Fruit fly (Drosophila melanogaster) whole organism, embryonic: ENCODE results near the gene CG5377.
A peak's percentile ranks its signal among the peaks of the same experiment; 100 is the strongest.

Experiments used
- C15 ChIP-seq: fragments of 200-800 bp; sonication (Bioruptor generic); IDR thresholded peaks from 3 replicates; pipeline ENCODE4 v1.3.6; 2022; ENCODE audit warnings: missing biosample characterization, missing genetic modification characterization
- CG10543 ChIP-seq: fragments of 200-800 bp; sonication (Bioruptor generic); optimal IDR thresholded peaks from 3 replicates; lab custom pipeline; 2017; ENCODE audit warnings: missing biosample characterization, mild to moderate bottlenecking, missing genetic modification characterization, moderate library complexity
- CG11560 ChIP-seq: fragments of 200-800 bp; sonication (Bioruptor generic); IDR thresholded peaks from 3 replicates; pipeline ENCODE4 v1.3.6; 2022; ENCODE audit warnings: missing biosample characterization, missing genetic modification characterization
- CG11723 ChIP-seq: fragments of 200-800 bp; sonication (Bioruptor generic); optimal IDR thresholded peaks from 2 replicates; lab custom pipeline; 2017; ENCODE audit warnings: missing biosample characterization, mild to moderate bottlenecking, missing genetic modification characterization
- CG12744 ChIP-seq: fragments of 200-800 bp; sonication (Bioruptor generic); optimal IDR thresholded peaks from 2 replicates; lab custom pipeline; 2016; ENCODE audit warnings: missing biosample characterization, missing genetic modification characterization
- CG14014 ChIP-seq: fragments of 200-800 bp; sonication (Bioruptor generic); IDR thresholded peaks from 2 replicates; pipeline ENCODE4 v1.3.6; 2022; ENCODE audit warnings: missing biosample characterization, missing genetic modification characterization
- CG14860 ChIP-seq: fragments of 200-800 bp; sonication (Bioruptor generic); IDR thresholded peaks from 3 replicates; pipeline ENCODE4 v1.3.6; 2022; ENCODE audit warnings: missing biosample characterization, missing genetic modification characterization; ENCODE audit not compliant: partially characterized antibody
- CG15696 ChIP-seq: fragments of 200-800 bp; sonication (Bioruptor generic); optimal IDR thresholded peaks from 2 replicates; lab custom pipeline; 2019; ENCODE audit warnings: missing biosample characterization, mild to moderate bottlenecking, missing genetic modification characterization, moderate library complexity
- CG16779 ChIP-seq: fragments of 200-800 bp; sonication (Bioruptor generic); IDR thresholded peaks from 2 replicates; pipeline ENCODE4 v1.3.6; 2022; ENCODE audit warnings: missing biosample characterization, missing genetic modification characterization
- CG16815 ChIP-seq: fragments of 200-800 bp; sonication (Bioruptor generic); optimal IDR thresholded peaks from 3 replicates; lab custom pipeline; 2017; ENCODE audit warnings: missing biosample characterization, mild to moderate bottlenecking, missing genetic modification characterization
- CG17359 ChIP-seq: fragments of 200-800 bp; sonication (Bioruptor generic); optimal IDR thresholded peaks from 3 replicates; lab custom pipeline; 2018; ENCODE audit warnings: missing biosample characterization, mild to moderate bottlenecking, missing genetic modification characterization, moderate library complexity
- CG18599 ChIP-seq: fragments of 200-800 bp; sonication (Bioruptor generic); optimal IDR thresholded peaks from 3 replicates; lab custom pipeline; 2017; ENCODE audit warnings: missing biosample characterization, missing genetic modification characterization, mild to moderate bottlenecking, moderate library complexity, missing genetic modification reagents
- CG2120 ChIP-seq: fragments of 200-800 bp; sonication (Bioruptor generic); optimal IDR thresholded peaks from 3 replicates; lab custom pipeline; 2016; ENCODE audit warnings: missing biosample characterization, missing genetic modification characterization
- CG3407 ChIP-seq: fragments of 200-800 bp; sonication (Bioruptor generic); optimal IDR thresholded peaks from 2 replicates; lab custom pipeline; 2018; ENCODE audit warnings: missing biosample characterization, mild to moderate bottlenecking, missing genetic modification characterization
- CG34422 ChIP-seq: fragments of 200-800 bp; sonication (Bioruptor generic); IDR thresholded peaks from 3 replicates; pipeline ENCODE4 v1.3.6; 2022; ENCODE audit warnings: missing biosample characterization, missing genetic modification characterization
- CG42726 ChIP-seq: fragments of 200-800 bp; sonication (Bioruptor generic); IDR thresholded peaks from 2 replicates; pipeline ENCODE4 v1.3.6; 2022; ENCODE audit warnings: missing biosample characterization, missing genetic modification characterization; ENCODE audit not compliant: partially characterized antibody
- CG4404 ChIP-seq: fragments of 200-800 bp; sonication (Bioruptor generic); IDR thresholded peaks from 2 replicates; pipeline ENCODE4 v1.3.6; 2022; ENCODE audit warnings: missing biosample characterization, missing genetic modification characterization
- CG7987 ChIP-seq: fragments of 200-800 bp; sonication (Bioruptor generic); optimal IDR thresholded peaks from 2 replicates; lab custom pipeline; 2018; ENCODE audit warnings: missing biosample characterization, mild to moderate bottlenecking, missing genetic modification characterization, moderate library complexity
- CG8281 ChIP-seq: fragments of 200-800 bp; sonication (Bioruptor generic); optimal IDR thresholded peaks from 2 replicates; lab custom pipeline; 2018; ENCODE audit warnings: missing biosample characterization, mild to moderate bottlenecking, missing genetic modification characterization, moderate library complexity
- CG9797 ChIP-seq: fragments of 200-800 bp; sonication (Bioruptor generic); optimal IDR thresholded peaks from 3 replicates; lab custom pipeline; 2018; ENCODE audit warnings: missing biosample characterization, mild to moderate bottlenecking, missing genetic modification characterization
- CG9876 ChIP-seq: fragments of 200-800 bp; sonication (Bioruptor generic); optimal IDR thresholded peaks from 2 replicates; lab custom pipeline; 2016; ENCODE audit warnings: missing biosample characterization, missing genetic modification characterization
- GATAe ChIP-seq: fragments of 200-800 bp; sonication (Bioruptor generic); conservative IDR thresholded peaks from 2 replicates; pipeline ENCODE4 v1.3.6; 2022; ENCODE audit warnings: missing biosample characterization, missing genetic modification characterization
- HLH4C ChIP-seq: fragments of 200-800 bp; sonication (Bioruptor generic); IDR thresholded peaks from 3 replicates; pipeline ENCODE4 v1.3.6; 2022; ENCODE audit warnings: missing biosample characterization, missing genetic modification characterization; ENCODE audit not compliant: partially characterized antibody
- Mad ChIP-seq: fragments of 200-800 bp; sonication (Bioruptor generic); optimal IDR thresholded peaks from 2 replicates; lab custom pipeline; 2016; ENCODE audit warnings: missing biosample characterization, missing genetic modification characterization
- Myb ChIP-seq: fragments of 200-800 bp; sonication (Bioruptor generic); optimal IDR thresholded peaks from 2 replicates; lab custom pipeline; 2016; ENCODE audit warnings: missing biosample characterization, missing genetic modification characterization
- NK7.1 ChIP-seq: fragments of 200-800 bp; sonication (Bioruptor generic); optimal IDR thresholded peaks from 3 replicates; lab custom pipeline; 2016; ENCODE audit warnings: missing biosample characterization, missing genetic modification characterization
- TFAM ChIP-seq: fragments of 200-800 bp; sonication (Bioruptor generic); optimal IDR thresholded peaks from 2 replicates; lab custom pipeline; 2017; ENCODE audit warnings: missing biosample characterization, missing genetic modification characterization, inconsistent platforms
- Tbp ChIP-seq: fragments of >200 bp; optimal IDR thresholded peaks from 2 replicates; lab custom pipeline; 2018; ENCODE audit warnings: missing biosample characterization, missing genetic modification characterization
- bcd ChIP-seq: fragments of 200-800 bp; sonication (Bioruptor generic); optimal IDR thresholded peaks from 2 replicates; lab custom pipeline; 2017; ENCODE audit warnings: missing biosample characterization, mild to moderate bottlenecking, missing genetic modification characterization
- bowl ChIP-seq: fragments of 200-800 bp; sonication (Bioruptor generic); IDR thresholded peaks from 2 replicates; pipeline ENCODE4 v1.3.6; 2022; ENCODE audit warnings: missing biosample characterization, missing genetic modification characterization
- ems ChIP-seq: fragments of 200-800 bp; sonication (Bioruptor generic); optimal IDR thresholded peaks from 3 replicates; lab custom pipeline; 2016; ENCODE audit warnings: missing biosample characterization, missing genetic modification characterization
- en ChIP-seq: fragments of 200-800 bp; sonication (Bioruptor generic); optimal IDR thresholded peaks from 2 replicates; lab custom pipeline; 2016; ENCODE audit warnings: missing biosample characterization, missing genetic modification characterization
- esg ChIP-seq: fragments of 200-800 bp; sonication (Bioruptor generic); conservative IDR thresholded peaks from 2 replicates; pipeline ENCODE4 v1.3.6; 2022; ENCODE audit warnings: missing biosample characterization, missing genetic modification characterization
- gfzf ChIP-seq: fragments of 200-800 bp; sonication (Bioruptor generic); optimal IDR thresholded peaks from 2 replicates; lab custom pipeline; 2016; ENCODE audit warnings: missing biosample characterization, mild to moderate bottlenecking, missing genetic modification characterization, moderate library complexity
- gsb-n ChIP-seq: fragments of 200-800 bp; sonication (Bioruptor generic); optimal IDR thresholded peaks from 3 replicates; lab custom pipeline; 2018; ENCODE audit warnings: missing biosample characterization, mild to moderate bottlenecking, missing genetic modification characterization
- h ChIP-seq: fragments of >200 bp; optimal IDR thresholded peaks from 2 replicates; lab custom pipeline; 2017
- insv ChIP-seq, 2 experiments: fragments of 200-800 bp; sonication (Bioruptor generic); optimal IDR thresholded peaks; 3 replicates each; lab custom pipeline; 2016 to 2018; ENCODE audit warnings: missing biosample characterization in 2 of 2, missing genetic modification characterization in 2 of 2
- lmd ChIP-seq: fragments of 200-800 bp; sonication (Bioruptor generic); IDR thresholded peaks from 2 replicates; pipeline ENCODE4 v1.3.6; 2022; ENCODE audit warnings: missing biosample characterization, missing genetic modification characterization
- nau ChIP-seq: fragments of 200-800 bp; sonication (Bioruptor generic); optimal IDR thresholded peaks from 3 replicates; lab custom pipeline; 2017; ENCODE audit warnings: missing biosample characterization, mild to moderate bottlenecking, missing genetic modification characterization, missing genetic modification reagents
- nerfin-1 ChIP-seq: fragments of 200-800 bp; sonication (Bioruptor generic); optimal IDR thresholded peaks from 3 replicates; lab custom pipeline; 2019; ENCODE audit warnings: missing biosample characterization, mild to moderate bottlenecking, missing genetic modification characterization, moderate library complexity
- pnt ChIP-seq: fragments of 200-800 bp; sonication (Bioruptor generic); optimal IDR thresholded peaks from 3 replicates; lab custom pipeline; 2016; ENCODE audit warnings: missing biosample characterization, missing genetic modification characterization
- repo ChIP-seq: fragments of 200-800 bp; sonication (Bioruptor generic); optimal IDR thresholded peaks from 2 replicates; lab custom pipeline; 2016; ENCODE audit warnings: missing biosample characterization, missing genetic modification characterization
- run ChIP-seq: fragments of 200-800 bp; sonication (Bioruptor generic); optimal IDR thresholded peaks from 3 replicates; lab custom pipeline; 2018; ENCODE audit warnings: missing biosample characterization, mild to moderate bottlenecking, missing genetic modification characterization
- shn ChIP-seq: fragments of 200-800 bp; sonication (Bioruptor generic); optimal IDR thresholded peaks from 3 replicates; lab custom pipeline; 2016; ENCODE audit warnings: missing biosample characterization, missing genetic modification characterization
- sob ChIP-seq: fragments of 200-800 bp; sonication (Bioruptor generic); IDR thresholded peaks from 2 replicates; pipeline ENCODE4 v1.3.6; 2022; ENCODE audit warnings: missing biosample characterization, missing genetic modification characterization
- ttk ChIP-seq: fragments of 200-800 bp; sonication (Bioruptor generic); IDR thresholded peaks from 2 replicates; pipeline ENCODE4 v2.1.2; 2022; ENCODE audit warnings: missing biosample characterization, missing genetic modification characterization
- unpg ChIP-seq: fragments of 200-800 bp; sonication (Bioruptor generic); optimal IDR thresholded peaks from 3 replicates; lab custom pipeline; 2018; ENCODE audit warnings: missing biosample characterization, mild to moderate bottlenecking, missing genetic modification characterization, moderate library complexity
- z ChIP-seq: fragments of 200-800 bp; sonication (Bioruptor generic); IDR thresholded peaks from 3 replicates; pipeline ENCODE4 v1.3.6; 2022; ENCODE audit warnings: missing biosample characterization, missing genetic modification characterization
- zen ChIP-seq: fragments of 200-800 bp; sonication (Bioruptor generic); optimal IDR thresholded peaks from 3 replicates; lab custom pipeline; 2018; ENCODE audit warnings: missing biosample characterization, mild to moderate bottlenecking, missing genetic modification characterization, moderate library complexity
- zf30C ChIP-seq: fragments of 200-800 bp; sonication (Bioruptor generic); optimal IDR thresholded peaks from 3 replicates; lab custom pipeline; 2018; ENCODE audit warnings: missing biosample characterization, mild to moderate bottlenecking, missing genetic modification characterization

CG5377 gene

DNA sequence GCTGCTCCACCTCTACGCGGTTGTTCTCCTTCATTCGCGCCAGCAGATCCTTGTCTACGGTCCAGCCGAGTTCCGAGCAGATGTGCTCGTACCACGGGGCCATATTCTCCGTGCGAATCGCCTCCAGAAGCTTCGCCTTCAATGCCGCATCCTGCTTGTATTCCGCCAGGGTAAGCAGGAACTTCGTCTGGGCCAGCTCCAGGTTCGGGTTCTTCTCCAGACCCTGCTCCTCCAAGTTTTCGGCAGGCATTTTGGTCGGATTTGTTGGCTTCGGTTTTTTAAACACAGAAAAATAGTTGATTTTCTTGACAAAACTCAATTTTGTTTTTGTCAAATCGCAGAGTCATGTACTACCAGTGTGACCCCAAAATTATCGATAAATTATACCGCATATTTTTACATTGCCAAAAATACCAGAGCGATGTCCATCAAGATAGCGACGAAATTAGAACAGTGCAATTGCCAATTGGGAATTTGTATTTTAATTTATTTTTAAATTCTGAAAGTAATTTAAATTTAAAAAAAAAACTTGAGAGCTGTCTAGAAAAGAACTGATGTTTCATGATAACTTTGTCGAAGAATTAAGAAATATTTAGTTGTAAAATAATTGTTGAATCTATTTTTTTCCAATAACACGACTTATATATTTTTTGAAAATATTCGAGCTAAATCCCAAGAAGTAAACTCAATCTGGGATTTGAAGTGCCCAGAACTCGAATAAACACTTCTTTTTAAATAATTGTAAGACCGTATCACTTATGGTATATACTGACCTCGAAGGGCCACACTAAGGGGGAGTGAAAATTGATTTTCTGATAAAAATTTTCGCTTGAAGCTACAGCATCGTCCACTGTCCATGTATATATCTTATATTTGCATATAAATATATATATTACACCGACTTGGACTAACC lies 6.0 kb downstream of the CG5377 start, which contains the start of the genes Rpn7 and AP-2mu (continued):
- TF ChIP-seq zf30C (no peak), TFAM (GFP tag; lab: Kevin White, UChicago) (no peak), CG10543 (no peak), nau (GFP tag; lab: Kevin White, UChicago) (no peak), CG2120 (peak; percentile 28), nerfin-1 (peak; percentile 26), CG14014 (GFP tag; lab: Robert Waterston, UW) (no peak), CG14860 (GFP tag; lab: Robert Waterston, UW) (no peak), CG9876 (GFP tag; lab: Kevin White, UChicago) (no peak), ems (GFP tag; lab: Kevin White, UChicago) (no peak), gsb-n (tag; lab: Kevin White, UChicago) (no peak), CG16779 (no peak), HLH4C (GFP tag; lab: Robert Waterston, UW) (no peak), CG9797 (GFP tag; lab: Kevin White, UChicago) (peak; percentile 75), CG11723 (GFP tag; lab: Kevin White, UChicago) (no peak), shn (GFP tag; lab: Kevin White, UChicago) (no peak), esg (GFP tag; lab: Robert Waterston, UW) (no peak), z (GFP tag; lab: Robert Waterston, UW) (no peak), Myb (no peak), bcd (GFP tag; lab: Kevin White, UChicago) (no peak), en (GFP tag; lab: Kevin White, UChicago) (no peak), CG4404 (GFP tag; lab: Robert Waterston, UW) (no peak), repo (GFP tag; lab: Kevin White, UChicago) (no peak), lmd (GFP tag; lab: Robert Waterston, UW) (no peak), run (tag; lab: Kevin White, UChicago) (no peak), CG34422 (no peak), CG18599 (GFP tag; lab: Kevin White, UChicago) (no peak), CG12744 (GFP tag; lab: Kevin White, UChicago) (no peak), unpg (GFP tag; lab: Kevin White, UChicago) (no peak), sob (GFP tag; lab: Robert Waterston, UW) (no peak), CG15696 (tag; lab: Kevin White, UChicago) (no peak), GATAe (GFP tag; lab: Robert Waterston, UW) (no peak), Mad (GFP tag; lab: Kevin White, UChicago) (no peak), C15 (GFP tag; lab: Robert Waterston, UW) (no peak), gfzf (GFP tag; lab: Kevin White, UChicago) (peak; percentile 64), zen (no peak), CG7987 (GFP tag; lab: Kevin White, UChicago) (no peak), CG11560 (tag; lab: Robert Waterston, UW) (no peak), CG3407 (GFP tag; lab: Kevin White, UChicago) (no peak), ttk (GFP tag; lab: Robert Waterston, UW) (no peak), bowl (GFP tag; lab: Robert Waterston, UW) (no peak), Tbp (no peak), CG42726 (GFP tag; lab: Robert Waterston, UW) (no peak), CG17359 (tag; lab: Kevin White, UChicago) (no peak), CG8281 (tag; lab: Kevin White, UChicago) (no peak), CG16815 (no peak), h (lab: Kevin White, UChicago) (no peak), pnt (no peak), insv (GFP tag; optimal IDR thresholded peaks at IDR 0.05; lab: Kevin White, UChicago) (peak in 1 of 2 experiments; percentile 93), NK7.1 (GFP tag; lab: Kevin White, UChicago) (no peak)
